Fruit fly (Drosophila melanogaster): ENCODE measurements around the gene Remo.

Gene Remo

dm6 chrX:13320697-13321445 lies 33.0 kb downstream of the Remo start (continued):
- TF ChIP-seq CG9727 (GFP tag; optimal IDR thresholded peaks at IDR 0.05) (peak; percentile 53), kay (GFP tag; optimal IDR thresholded peaks at IDR 0.05) (no peak), CG17385 (GFP tag; optimal IDR thresholded peaks at IDR 0.05) (peak; percentile 27), CG11723 (GFP tag; optimal IDR thresholded peaks at IDR 0.05) (no peak), nerfin-1 (tag; optimal IDR thresholded peaks at IDR 0.05) (no peak), CG10979 (tag; optimal IDR thresholded peaks at IDR 0.05) (peak; percentile 5), Dfd (GFP tag; optimal IDR thresholded peaks at IDR 0.05) (no peak), org-1 (GFP tag; optimal IDR thresholded peaks at IDR 0.05) (peak; percentile 25), CG9932 (GFP tag; IDR thresholded peaks at IDR 0.05) (peak; percentile 37), MBD-R2 (GFP tag; IDR thresholded peaks at IDR 0.05) (no peak), CG8924 (tag; optimal IDR thresholded peaks at IDR 0.05) (peak; percentile 25), tio (GFP tag; optimal IDR thresholded peaks at IDR 0.05) (peak; percentile 61), oc (tag; optimal IDR thresholded peaks at IDR 0.05) (no peak), Optix (GFP tag; IDR thresholded peaks at IDR 0.05) (no peak), Hand (GFP tag; optimal IDR thresholded peaks at IDR 0.05) (no peak), CoRest (tag; optimal IDR thresholded peaks at IDR 0.05) (peak; percentile 66), prd (optimal IDR thresholded peaks at IDR 0.05) (no peak), prd (GFP tag; IDR thresholded peaks at IDR 0.05) (peak; percentile 49; the same call in 2 of the 3 replicates), mirr (GFP tag; optimal IDR thresholded peaks at IDR 0.05) (no peak), mam (GFP tag; optimal IDR thresholded peaks at IDR 0.05) (peak; percentile 33), Dref (GFP tag; IDR thresholded peaks at IDR 0.05) (no peak), CG4424 (GFP tag; optimal IDR thresholded peaks at IDR 0.05) (peak; percentile 15), tna (GFP tag; IDR thresholded peaks at IDR 0.05; ENCODE audit: partially characterized antibody) (no peak), CG30403 (GFP tag; optimal IDR thresholded peaks at IDR 0.05) (peak; percentile 66), bcd (GFP tag; optimal IDR thresholded peaks at IDR 0.05) (peak; percentile 24), CG7556 (GFP tag; optimal IDR thresholded peaks at IDR 0.05) (peak; percentile 59), CG42726 (GFP tag; IDR thresholded peaks at IDR 0.05; ENCODE audit: partially characterized antibody) (0 out of 2 replicates have a peak, but pooled peaks have one; percentile 29), CG17359 (tag; optimal IDR thresholded peaks at IDR 0.05) (peak; percentile 32), CG11504 (tag; optimal IDR thresholded peaks at IDR 0.05) (peak; percentile 58)

DNA sequence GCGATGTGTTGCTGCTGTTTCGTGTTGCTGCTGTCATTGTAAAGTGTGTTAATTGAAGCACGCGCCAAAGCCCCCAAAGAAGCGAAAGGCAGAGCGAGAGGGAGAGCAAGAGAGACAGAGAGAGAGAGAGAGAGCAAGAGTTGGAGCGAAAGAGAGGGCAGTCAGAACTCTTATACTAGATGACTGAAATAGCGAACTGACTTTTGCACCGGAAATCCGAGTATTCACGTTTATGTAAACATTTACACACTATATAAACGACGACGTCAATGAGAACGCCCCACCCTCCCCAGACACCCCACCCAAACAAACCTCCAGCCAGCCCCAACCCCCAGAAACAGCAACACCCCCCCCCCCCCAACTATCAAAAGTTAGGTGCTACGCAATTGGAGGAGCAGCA lies 34.6 kb downstream of the Remo start:
- peak; percentile 33 for TF ChIP-seq CG13296 (GFP tag; optimal IDR thresholded peaks at IDR 0.05)
- peak; percentile 10; the same call in 1 of the 3 replicates for TF ChIP-seq Optix (GFP tag; IDR thresholded peaks at IDR 0.05)
- TF ChIP-seq Dip3 (GFP tag; optimal IDR thresholded peaks at IDR 0.05), result no peak
- peak; percentile 47 for TF ChIP-seq Hmr (GFP tag; optimal IDR thresholded peaks at IDR 0.05)
- peak; percentile 72 for TF ChIP-seq CG10543 (GFP tag; optimal IDR thresholded peaks at IDR 0.05)
- TF ChIP-seq CG11504 (tag; optimal IDR thresholded peaks at IDR 0.05), result peak; percentile 20
- peak; percentile 70 for TF ChIP-seq lab (GFP tag; optimal IDR thresholded peaks at IDR 0.05)
- peak; percentile 70 for TF ChIP-seq CG6765 (GFP tag; optimal IDR thresholded peaks at IDR 0.05)
- no peak for TF ChIP-seq dan (GFP tag; IDR thresholded peaks at IDR 0.05)
- 0 out of 2 replicates have a peak, but pooled peaks have one; percentile 14 for TF ChIP-seq CG16779 (GFP tag; IDR thresholded peaks at IDR 0.05)
- peak; percentile 62 for TF ChIP-seq cwo (GFP tag; optimal IDR thresholded peaks at IDR 0.05)
- TF ChIP-seq ab (GFP tag; optimal IDR thresholded peaks at IDR 0.05), result no peak
- peak; percentile 45 for TF ChIP-seq CG18599 (GFP tag; optimal IDR thresholded peaks at IDR 0.05)
- no peak for TF ChIP-seq CG14441 (GFP tag; IDR thresholded peaks at IDR 0.05)
- TF ChIP-seq bab2 (GFP tag; optimal IDR thresholded peaks at IDR 0.05), result no peak
- TF ChIP-seq Rfx (GFP tag; IDR thresholded peaks at IDR 0.05), result peak; percentile 38; the same call in 1 of the 2 replicates
- peak; percentile 44 to 77 for TF ChIP-seq Trl (optimal IDR thresholded peaks at IDR 0.05)
- TF ChIP-seq Trl (GFP tag; optimal IDR thresholded peaks at IDR 0.05), result no peak
- TF ChIP-seq CG8290 (GFP tag; optimal IDR thresholded peaks at IDR 0.05), result no peak
- peak in 1 of 2 experiments; percentile 29 for TF ChIP-seq CG8290 (tag; optimal IDR thresholded peaks at IDR 0.05)
- TF ChIP-seq crol (GFP tag; IDR thresholded peaks at IDR 0.05), result peak; percentile 67
- TF ChIP-seq abd-A (tag; optimal IDR thresholded peaks at IDR 0.05), result peak; percentile 25
- peak; percentile 25 for TF ChIP-seq caup (GFP tag; optimal IDR thresholded peaks at IDR 0.05; ENCODE audit: severe bottlenecking)
